Worm (Caenorhabditis elegans) whole organism, mixed stage, embryonic: Measurements from ENCODE around the gene C05C10.5.

Experiments
- ceh-43 ChIP-seq: fragments of 200-800 bp; sonication (Bioruptor generic); optimal IDR thresholded peaks from 2 replicates; lab custom pipeline; 2018; ENCODE audit warnings: mild to moderate bottlenecking, missing genetic modification characterization, moderate library complexity, missing compliant biosample characterization
- ces-1 ChIP-seq: fragments of 150-350 bp; optimal IDR thresholded peaks from 2 replicates; lab custom pipeline; 2014; ENCODE audit warnings: missing biosample characterization, missing genetic modification reagents, missing genetic modification characterization
- elt-3 ChIP-seq: fragments of 150-350 bp; optimal IDR thresholded peaks from 2 replicates; lab custom pipeline; 2014; ENCODE audit warnings: missing biosample characterization, missing genetic modification characterization
- ham-2 ChIP-seq: fragments of 200-800 bp; sonication (Bioruptor generic); optimal IDR thresholded peaks from 2 replicates; lab custom pipeline; 2018; ENCODE audit warnings: mild to moderate bottlenecking, missing genetic modification characterization, missing compliant biosample characterization
- lsy-2 ChIP-seq: fragments of 150-350 bp; optimal IDR thresholded peaks from 2 replicates; lab custom pipeline; 2014; ENCODE audit warnings: missing biosample characterization, missing genetic modification characterization
- nhr-2 ChIP-seq: fragments of 150-350 bp; optimal IDR thresholded peaks from 2 replicates; lab custom pipeline; 2014; ENCODE audit warnings: missing biosample characterization, missing genetic modification characterization
- nhr-237 ChIP-seq: fragments of 150-350 bp; optimal IDR thresholded peaks from 2 replicates; lab custom pipeline; 2014; ENCODE audit warnings: missing biosample characterization, missing genetic modification characterization
- nhr-76 ChIP-seq: sonication (generic microtip); optimal IDR thresholded peaks from 2 replicates; lab custom pipeline; 2017; ENCODE audit warnings: missing biosample characterization, missing genetic modification characterization
- pha-4 ChIP-seq: fragments of 150-350 bp; optimal IDR thresholded peaks from 2 replicates; lab custom pipeline; 2018; ENCODE audit warnings: missing biosample characterization, missing genetic modification reagents, missing genetic modification characterization
- snpc-4 ChIP-seq: fragments of 150-350 bp; optimal IDR thresholded peaks from 2 replicates; lab custom pipeline; 2014; ENCODE audit warnings: missing biosample characterization, missing genetic modification characterization
- sptf-1 ChIP-seq: sonication (generic microtip); optimal IDR thresholded peaks from 2 replicates; lab custom pipeline; 2017; ENCODE audit warnings: mild to moderate bottlenecking, missing genetic modification characterization, moderate library complexity, missing compliant biosample characterization
- unc-62 ChIP-seq: fragments of 150-350 bp; optimal IDR thresholded peaks from 2 replicates; lab custom pipeline; 2014; ENCODE audit warnings: missing biosample characterization, missing genetic modification reagents, missing genetic modification characterization
- ztf-11 ChIP-seq: fragments of 150-350 bp; optimal IDR thresholded peaks from 2 replicates; lab custom pipeline; 2014; ENCODE audit warnings: missing biosample characterization, missing genetic modification characterization

ce11 chrII:9984866-9985336 is 46.1 kb downstream of the C05C10.5 start:
- no peak for TF ChIP-seq snpc-4 (tag; lab: Kevin White, UChicago)
- no peak for TF ChIP-seq ztf-11 (tag; lab: Kevin White, UChicago)
- TF ChIP-seq lsy-2 (tag; lab: Kevin White, UChicago), result no peak
- peak; percentile 89 for TF ChIP-seq unc-62 (GFP tag; lab: Kevin White, UChicago)
- no peak for TF ChIP-seq elt-3
- no peak for TF ChIP-seq ces-1 (GFP tag; lab: Kevin White, UChicago)
- no peak for TF ChIP-seq pha-4 (tag; lab: Kevin White, UChicago)
- TF ChIP-seq sptf-1 (tag; lab: Kevin White, UChicago), result peak; percentile 42
- no peak for TF ChIP-seq nhr-76 (tag; lab: Kevin White, UChicago)
- no peak for TF ChIP-seq ham-2 (GFP tag; lab: Kevin White, UChicago)
- TF ChIP-seq ceh-43, result no peak
- no peak for TF ChIP-seq nhr-2 (tag; lab: Kevin White, UChicago)
- no peak for TF ChIP-seq nhr-237 (tag; lab: Kevin White, UChicago)
